Worm (Caenorhabditis elegans) whole organism, L2 larva: Measurements from ENCODE around the gene T26C12.1.

Experiments
- ZK546.5 ChIP-seq: sonication (generic microtip); optimal IDR thresholded peaks from 2 replicates; lab custom pipeline; 2017; ENCODE audit warnings: missing biosample characterization, missing genetic modification characterization
- ama-1 ChIP-seq: fragments of 150-350 bp; optimal IDR thresholded peaks from 2 replicates; lab custom pipeline; 2018; ENCODE audit warnings: inconsistent platforms
- ceh-82 ChIP-seq: fragments of 150-350 bp; optimal IDR thresholded peaks from 2 replicates; lab custom pipeline; 2014; ENCODE audit warnings: missing biosample characterization, missing genetic modification characterization
- lin-13 ChIP-seq: fragments of 150-350 bp; optimal IDR thresholded peaks from 2 replicates; lab custom pipeline; 2014; ENCODE audit warnings: missing biosample characterization, missing genetic modification reagents, missing genetic modification characterization
- nhr-129 ChIP-seq: fragments of 150-350 bp; optimal IDR thresholded peaks from 2 replicates; lab custom pipeline; 2014; ENCODE audit warnings: missing biosample characterization, missing genetic modification characterization
- snpc-4 ChIP-seq: fragments of 150-350 bp; optimal IDR thresholded peaks from 2 replicates; lab custom pipeline; 2014; ENCODE audit warnings: missing biosample characterization, missing genetic modification characterization
- unc-62 ChIP-seq: fragments of 150-350 bp; optimal IDR thresholded peaks from 2 replicates; lab custom pipeline; 2014; ENCODE audit warnings: missing biosample characterization, missing genetic modification reagents, missing genetic modification characterization
- ztf-11 ChIP-seq: sonication (generic microtip); optimal IDR thresholded peaks from 2 replicates; lab custom pipeline; 2017; ENCODE audit warnings: missing biosample characterization, missing genetic modification characterization

DNA sequence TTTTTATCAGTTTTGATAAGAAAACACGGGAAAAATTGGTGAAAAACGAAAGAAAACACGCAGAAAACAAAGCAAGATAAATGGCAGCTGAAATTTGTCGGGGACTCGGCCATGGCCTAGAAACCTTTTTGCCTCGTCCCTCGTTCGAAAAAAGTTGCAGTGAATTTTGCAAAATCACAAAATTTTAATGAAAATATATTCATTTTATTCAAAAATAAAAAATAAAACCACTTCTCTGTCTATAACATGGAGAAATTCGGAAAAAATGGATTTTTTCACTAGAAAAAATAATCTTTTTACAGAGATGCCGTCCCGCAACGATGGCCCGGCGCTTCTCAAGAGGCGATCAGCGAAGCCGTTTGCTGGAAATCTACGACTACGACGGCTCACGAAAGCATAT is 36.6 kb upstream of the T26C12.1 start, which contains the start of gene Y67D8A.2:
- no peak for TF ChIP-seq unc-62 (GFP tag; lab: Kevin White, UChicago)
- no peak for TF ChIP-seq ztf-11 (tag; lab: Kevin White, UChicago)
- no peak for TF ChIP-seq snpc-4 (tag; lab: Kevin White, UChicago)
- no peak for TF ChIP-seq nhr-129 (tag; lab: Kevin White, UChicago)
- no peak for TF ChIP-seq ZK546.5 (tag; lab: Kevin White, UChicago)
- no peak for TF ChIP-seq lin-13
- no peak for TF ChIP-seq ceh-82 (tag; lab: Kevin White, UChicago)
- TF ChIP-seq ama-1 (lab: Kevin White, UChicago) = no peak
